Fruit fly (Drosophila melanogaster) whole organism, embryonic: ENCODE data around the gene gl.

ENCODE experiments used
- Abd-B ChIP-seq: fragments of 200-800 bp; sonication (Bioruptor generic); optimal IDR thresholded peaks from 2 replicates; lab custom pipeline; 2018; ENCODE audit warnings: missing biosample characterization, mild to moderate bottlenecking, missing genetic modification characterization, moderate library complexity
- Ada2b ChIP-seq: fragments of 200-800 bp; sonication (Bioruptor generic); IDR thresholded peaks from 2 replicates; pipeline ENCODE4 v1.3.6; 2022; ENCODE audit warnings: missing biosample characterization, missing genetic modification characterization
- Blimp-1 ChIP-seq: fragments of 200-800 bp; sonication (Bioruptor generic); optimal IDR thresholded peaks from 3 replicates; lab custom pipeline; 2018; ENCODE audit warnings: missing biosample characterization, missing genetic modification characterization, mild to moderate bottlenecking, moderate library complexity, missing genetic modification reagents
- C15 ChIP-seq: fragments of 200-800 bp; sonication (Bioruptor generic); IDR thresholded peaks from 3 replicates; pipeline ENCODE4 v1.3.6; 2022; ENCODE audit warnings: missing biosample characterization, missing genetic modification characterization
- CG10654 ChIP-seq: fragments of 200-800 bp; sonication (Bioruptor generic); optimal IDR thresholded peaks from 2 replicates; lab custom pipeline; 2016; ENCODE audit warnings: missing biosample characterization, missing genetic modification characterization
- CG10959 ChIP-seq: fragments of 200-800 bp; sonication (Bioruptor generic); IDR thresholded peaks from 2 replicates; pipeline ENCODE4 v1.3.6; 2022; ENCODE audit warnings: missing biosample characterization, missing genetic modification characterization
- CG11398 ChIP-seq: fragments of 200-800 bp; sonication (Bioruptor generic); optimal IDR thresholded peaks from 2 replicates; lab custom pipeline; 2016; ENCODE audit warnings: missing biosample characterization, missing genetic modification characterization
- CG12299 ChIP-seq: fragments of 200-800 bp; sonication (Bioruptor generic); optimal IDR thresholded peaks from 2 replicates; lab custom pipeline; 2018; ENCODE audit warnings: missing biosample characterization, mild to moderate bottlenecking, missing genetic modification characterization
- CG12659 ChIP-seq: fragments of 200-800 bp; sonication (Bioruptor generic); optimal IDR thresholded peaks from 3 replicates; lab custom pipeline; 2017; ENCODE audit warnings: mild to moderate bottlenecking, missing biosample characterization, missing genetic modification reagents, missing genetic modification characterization
- CG12942 ChIP-seq: fragments of 200-800 bp; sonication (Bioruptor generic); optimal IDR thresholded peaks from 3 replicates; lab custom pipeline; 2016; ENCODE audit warnings: missing biosample characterization, missing genetic modification characterization
- CG14667 ChIP-seq: fragments of 200-800 bp; sonication (Bioruptor generic); IDR thresholded peaks from 2 replicates; pipeline ENCODE4 v1.3.6; 2022; ENCODE audit warnings: missing biosample characterization, missing genetic modification characterization
- CG15011 ChIP-seq: fragments of 200-800 bp; sonication (Bioruptor generic); optimal IDR thresholded peaks from 3 replicates; lab custom pipeline; 2018; ENCODE audit warnings: missing biosample characterization, mild to moderate bottlenecking, missing genetic modification characterization
- CG15479 ChIP-seq: fragments of 200-800 bp; sonication (Bioruptor generic); optimal IDR thresholded peaks from 3 replicates; lab custom pipeline; 2019; ENCODE audit warnings: missing biosample characterization, mild to moderate bottlenecking, missing genetic modification characterization, moderate library complexity
- CG16813 ChIP-seq: fragments of 200-800 bp; sonication (Bioruptor generic); IDR thresholded peaks from 3 replicates; pipeline ENCODE4 v1.3.6; 2022; ENCODE audit warnings: missing biosample characterization, missing genetic modification characterization; ENCODE audit not compliant: partially characterized antibody
- CG17802 ChIP-seq: fragments of 200-800 bp; sonication (Bioruptor generic); optimal IDR thresholded peaks from 2 replicates; lab custom pipeline; 2018; ENCODE audit warnings: missing biosample characterization, mild to moderate bottlenecking, missing genetic modification characterization, moderate library complexity
- CG18011 ChIP-seq: fragments of 200-800 bp; sonication (Bioruptor generic); optimal IDR thresholded peaks from 2 replicates; lab custom pipeline; 2017; ENCODE audit warnings: missing biosample characterization, missing genetic modification characterization, mild to moderate bottlenecking, moderate library complexity, missing genotype
- CG1832 ChIP-seq: fragments of 200-800 bp; sonication (Bioruptor generic); optimal IDR thresholded peaks from 2 replicates; lab custom pipeline; 2017; ENCODE audit warnings: missing biosample characterization, mild to moderate bottlenecking, missing genetic modification characterization, inconsistent platforms
- CG30431 ChIP-seq: fragments of 200-800 bp; sonication (Bioruptor generic); optimal IDR thresholded peaks from 2 replicates; lab custom pipeline; 2017; ENCODE audit warnings: missing biosample characterization, missing genetic modification characterization
- CG3281 ChIP-seq: fragments of 200-800 bp; sonication (Bioruptor generic); optimal IDR thresholded peaks from 3 replicates; lab custom pipeline; 2017; ENCODE audit warnings: missing biosample characterization, mild to moderate bottlenecking, missing genetic modification characterization
- CG3726 ChIP-seq: fragments of 200-800 bp; sonication (Bioruptor generic); IDR thresholded peaks from 3 replicates; pipeline ENCODE4, ENCODE4 v1.3.6; 2022; ENCODE audit warnings: missing biosample characterization, missing genetic modification characterization
- CG5953 ChIP-seq: fragments of 200-800 bp; sonication (Bioruptor generic); IDR thresholded peaks from 2 replicates; pipeline ENCODE4 v1.3.6; 2022; ENCODE audit warnings: missing biosample characterization, missing genetic modification characterization
- CG6683 ChIP-seq: fragments of 200-800 bp; sonication (Bioruptor generic); optimal IDR thresholded peaks from 2 replicates; lab custom pipeline; 2017; ENCODE audit warnings: missing biosample characterization, mild to moderate bottlenecking, missing genetic modification characterization, missing genetic modification reagents
- CG6765 ChIP-seq: fragments of 200-800 bp; sonication (Bioruptor generic); optimal IDR thresholded peaks from 3 replicates; lab custom pipeline; 2017; ENCODE audit warnings: missing biosample characterization, mild to moderate bottlenecking, missing genetic modification characterization
- CTCF ChIP-seq: fragments of 200-800 bp; sonication (Bioruptor generic); optimal IDR thresholded peaks from 2 replicates; lab custom pipeline; 2017; ENCODE audit warnings: missing biosample characterization, mild to moderate bottlenecking, missing genetic modification characterization, moderate library complexity
- Camta ChIP-seq: fragments of 200-800 bp; sonication (Bioruptor generic); optimal IDR thresholded peaks from 2 replicates; lab custom pipeline; 2016; ENCODE audit warnings: missing biosample characterization, missing genetic modification characterization
- Deaf1 ChIP-seq: fragments of 200-800 bp; optimal IDR thresholded peaks from 3 replicates; lab custom pipeline; 2019; ENCODE audit warnings: missing biosample characterization, mild to moderate bottlenecking, missing genetic modification characterization, moderate library complexity
- Doc3 ChIP-seq: fragments of 200-800 bp; sonication (Bioruptor generic); IDR thresholded peaks from 3 replicates; pipeline ENCODE4 v1.3.6; 2022; ENCODE audit warnings: missing biosample characterization, missing genetic modification characterization; ENCODE audit not compliant: partially characterized antibody
- Dp ChIP-seq: fragments of 200-800 bp; sonication (Bioruptor generic); optimal IDR thresholded peaks from 2 replicates; lab custom pipeline; 2018; ENCODE audit warnings: missing biosample characterization, mild to moderate bottlenecking, missing genetic modification characterization, moderate library complexity
- Gug ChIP-seq: fragments of 200-800 bp; sonication (Bioruptor generic); IDR thresholded peaks from 4 replicates; pipeline ENCODE4 v1.3.6; 2022; ENCODE audit warnings: missing biosample characterization, missing genetic modification characterization
- NC2α ChIP-seq: fragments of 200-800 bp; sonication (Bioruptor generic); optimal IDR thresholded peaks from 2 replicates; lab custom pipeline; 2016; ENCODE audit warnings: missing biosample characterization, missing genetic modification characterization
- NC2β ChIP-seq: fragments of 200-800 bp; sonication (Bioruptor generic); optimal IDR thresholded peaks from 2 replicates; lab custom pipeline; 2016; ENCODE audit warnings: missing biosample characterization, missing genetic modification characterization
- Nf-YC ChIP-seq: fragments of 200-800 bp; optimal IDR thresholded peaks from 3 replicates; lab custom pipeline; 2019; ENCODE audit warnings: missing biosample characterization, mild to moderate bottlenecking, missing genetic modification characterization, moderate library complexity
- Ptx1 ChIP-seq: fragments of 200-800 bp; sonication (Bioruptor generic); IDR thresholded peaks from 2 replicates; pipeline ENCODE4 v1.3.6; 2022; ENCODE audit warnings: missing biosample characterization, missing genetic modification characterization
- Six4 ChIP-seq: fragments of 200-800 bp; sonication (Bioruptor generic); optimal IDR thresholded peaks from 2 replicates; lab custom pipeline; 2016; ENCODE audit warnings: missing biosample characterization, missing genetic modification characterization
- Trl ChIP-seq, 3 experiments: fragments of >200 bp in 2 of 3; fragments of 200-800 bp in 1 of 3; sonication (Bioruptor generic) in 1 of 3; optimal IDR thresholded peaks; 2 replicates in 1 of 3; 3 replicates in 2 of 3; lab custom pipeline; 2016 to 2017; ENCODE audit warnings: missing biosample characterization in 1 of 3, missing genetic modification characterization in 1 of 3
- YL-1 ChIP-seq: fragments of 200-800 bp; sonication (Bioruptor generic); optimal IDR thresholded peaks from 3 replicates; lab custom pipeline; 2017; ENCODE audit warnings: missing biosample characterization, mild to moderate bottlenecking, missing genetic modification characterization
- ase ChIP-seq: fragments of 200-800 bp; sonication (Bioruptor generic); IDR thresholded peaks from 3 replicates; pipeline ENCODE4 v1.3.6; 2022; ENCODE audit warnings: missing biosample characterization, missing genetic modification characterization
- ash1 ChIP-seq: fragments of 200-800 bp; sonication (Bioruptor generic); optimal IDR thresholded peaks from 2 replicates; lab custom pipeline; 2018; ENCODE audit warnings: missing biosample characterization, mild to moderate bottlenecking, missing genetic modification characterization
- cg ChIP-seq: fragments of 200-800 bp; sonication (Bioruptor generic); optimal IDR thresholded peaks from 3 replicates; lab custom pipeline; 2019; ENCODE audit warnings: missing biosample characterization, mild to moderate bottlenecking, missing genetic modification characterization, moderate library complexity
- chif ChIP-seq, 2 experiments: fragments of 200-800 bp; sonication (Bioruptor generic); optimal IDR thresholded peaks; 3 replicates each; lab custom pipeline; 2016; ENCODE audit warnings: missing biosample characterization in 2 of 2, missing genetic modification characterization in 2 of 2
- grn ChIP-seq: fragments of 200-800 bp; sonication (Bioruptor generic); optimal IDR thresholded peaks from 3 replicates; lab custom pipeline; 2017; ENCODE audit warnings: missing biosample characterization, missing genetic modification characterization
- gt ChIP-seq: fragments of 200-800 bp; sonication (Bioruptor generic); IDR thresholded peaks from 2 replicates; pipeline ENCODE4 v1.3.6; 2022; ENCODE audit warnings: missing biosample characterization, missing genetic modification characterization
- kah ChIP-seq: fragments of 200-800 bp; sonication (Bioruptor generic); optimal IDR thresholded peaks from 2 replicates; lab custom pipeline; 2018; ENCODE audit warnings: missing biosample characterization, mild to moderate bottlenecking, missing genetic modification characterization
- otp ChIP-seq: fragments of 200-800 bp; sonication (Bioruptor generic); IDR thresholded peaks from 3 replicates; pipeline ENCODE4, ENCODE4 v1.3.6; 2022; ENCODE audit warnings: missing biosample characterization, missing genetic modification characterization
- pzg ChIP-seq: fragments of 200-800 bp; sonication (Bioruptor generic); optimal IDR thresholded peaks from 3 replicates; lab custom pipeline; 2018; ENCODE audit warnings: missing biosample characterization, mild to moderate bottlenecking, missing genetic modification characterization, moderate library complexity
- sc ChIP-seq, 3 experiments: fragments of >200 bp in 2 of 3; fragments of 200-800 bp in 1 of 3; sonication (Bioruptor generic) in 1 of 3; optimal IDR thresholded peaks; 2 replicates in 2 of 3; 3 replicates in 1 of 3; lab custom pipeline; 2017; ENCODE audit warnings: mild to moderate bottlenecking in 1 of 3, missing biosample characterization in 1 of 3, missing genetic modification characterization in 1 of 3, missing genetic modification reagents in 1 of 3
- slbo ChIP-seq: fragments of 200-800 bp; sonication (Bioruptor generic); IDR thresholded peaks from 2 replicates; pipeline ENCODE4 v1.3.6; 2022; ENCODE audit warnings: missing biosample characterization, missing genetic modification characterization
- sqz ChIP-seq: fragments of 200-800 bp; sonication (Bioruptor generic); optimal IDR thresholded peaks from 3 replicates; lab custom pipeline; 2018; ENCODE audit warnings: missing biosample characterization, mild to moderate bottlenecking, missing genetic modification characterization
- ssp ChIP-seq: fragments of 200-800 bp; sonication (Bioruptor generic); IDR thresholded peaks from 2 replicates; pipeline ENCODE4 v1.3.6; 2022; ENCODE audit warnings: missing biosample characterization, missing genetic modification characterization
- tgo ChIP-seq: fragments of 200-800 bp; sonication (Bioruptor generic); IDR thresholded peaks from 3 replicates; pipeline ENCODE4 v1.3.6; 2022; ENCODE audit warnings: missing biosample characterization, missing genetic modification characterization
- trh ChIP-seq: fragments of 200-800 bp; sonication (Bioruptor generic); optimal IDR thresholded peaks from 2 replicates; lab custom pipeline; 2016; ENCODE audit warnings: missing biosample characterization, missing genetic modification characterization

gl gene

DNA sequence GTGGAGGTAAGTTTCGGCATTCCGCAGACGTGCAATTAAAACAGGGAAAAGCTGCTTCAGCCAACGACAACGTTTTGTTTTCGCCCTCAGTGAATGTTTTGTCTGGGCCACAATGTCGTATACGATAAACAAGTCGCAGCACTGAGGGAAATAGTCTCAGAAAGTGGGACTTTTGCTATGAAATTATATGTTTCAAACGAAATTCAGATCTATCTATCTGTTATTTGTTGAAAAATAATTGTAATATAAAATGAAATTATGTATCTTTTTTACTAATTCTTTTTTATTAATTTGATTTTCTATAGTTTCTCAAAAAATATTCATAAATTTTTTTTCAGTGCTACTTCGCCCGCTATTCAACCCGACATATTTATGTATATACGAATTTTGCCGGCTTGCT is 20.9 kb upstream of the gl start (continued):
- TF ChIP-seq Dp (GFP tag; lab: Kevin White, UChicago): no peak
- no peak for TF ChIP-seq Deaf1 (tag; lab: Kevin White, UChicago)
- no peak for TF ChIP-seq YL-1 (GFP tag; lab: Kevin White, UChicago)
- no peak for TF ChIP-seq Ada2b (GFP tag; lab: Robert Waterston, UW)
- TF ChIP-seq trh (GFP tag; lab: Kevin White, UChicago): no peak
- no peak for TF ChIP-seq Trl (optimal IDR thresholded peaks at IDR 0.05; lab: Kevin White, UChicago)
- no peak for TF ChIP-seq Trl (GFP tag; optimal IDR thresholded peaks at IDR 0.05; lab: Kevin White, UChicago)
- TF ChIP-seq ssp (GFP tag; lab: Robert Waterston, UW): no peak
- no peak for TF ChIP-seq ase (GFP tag; lab: Robert Waterston, UW)
- TF ChIP-seq CG30431 (GFP tag; lab: Kevin White, UChicago): no peak
- no peak for TF ChIP-seq CG11398
- TF ChIP-seq CG16813 (GFP tag; lab: Robert Waterston, UW): no peak
- no peak for TF ChIP-seq pzg (GFP tag; lab: Kevin White, UChicago)
- peak; percentile 13 for TF ChIP-seq Nf-YC (tag; lab: Kevin White, UChicago)
- no peak for TF ChIP-seq CG1832
- no peak for TF ChIP-seq CG17802
- no peak for TF ChIP-seq CTCF
- TF ChIP-seq CG12659: peak; percentile 36
- peak; percentile 26; the same call in 1 of the 4 replicates for TF ChIP-seq Gug
- TF ChIP-seq CG14667 (GFP tag; lab: Robert Waterston, UW): no peak
- no peak for TF ChIP-seq CG5953 (GFP tag; lab: Robert Waterston, UW)
- no peak for TF ChIP-seq CG10654 (GFP tag; lab: Kevin White, UChicago)
- TF ChIP-seq chif (GFP tag; optimal IDR thresholded peaks at IDR 0.05; lab: Kevin White, UChicago): no peak
- no peak for TF ChIP-seq gt (GFP tag; lab: Robert Waterston, UW)
- TF ChIP-seq Ptx1 (GFP tag; lab: Robert Waterston, UW): peak; percentile 59
- no peak for TF ChIP-seq CG3726 (GFP tag; lab: Robert Waterston, UW)
- TF ChIP-seq ash1: no peak
- TF ChIP-seq Six4 (GFP tag; lab: Kevin White, UChicago): no peak
- TF ChIP-seq Doc3 (GFP tag; lab: Robert Waterston, UW): no peak
- TF ChIP-seq grn (GFP tag; lab: Kevin White, UChicago): no peak
- no peak for TF ChIP-seq sc (optimal IDR thresholded peaks at IDR 0.05; lab: Kevin White, UChicago)
- TF ChIP-seq sc (GFP tag; optimal IDR thresholded peaks at IDR 0.05; lab: Kevin White, UChicago): no peak
- TF ChIP-seq Camta: no peak
- peak; percentile 21 for TF ChIP-seq CG12299 (tag; lab: Kevin White, UChicago)
- peak; percentile 76 for TF ChIP-seq slbo (GFP tag; lab: Robert Waterston, UW)
- peak; percentile 22 for TF ChIP-seq CG6683 (GFP tag; lab: Kevin White, UChicago)
- no peak for TF ChIP-seq kah (GFP tag; lab: Kevin White, UChicago)
- no peak for TF ChIP-seq CG10959 (GFP tag; lab: Robert Waterston, UW)
- peak; percentile 7 for TF ChIP-seq CG3281 (GFP tag; lab: Kevin White, UChicago)
- TF ChIP-seq Abd-B: no peak
- TF ChIP-seq CG15011: no peak
- TF ChIP-seq CG12942: peak; percentile 28
- TF ChIP-seq CG18011: peak; percentile 7
- TF ChIP-seq tgo (GFP tag; lab: Robert Waterston, UW): peak; percentile 56
- no peak for TF ChIP-seq cg (GFP tag; lab: Kevin White, UChicago)
- no peak for TF ChIP-seq Blimp-1 (GFP tag; lab: Kevin White, UChicago)
- no peak for TF ChIP-seq sqz (GFP tag; lab: Kevin White, UChicago)
- no peak for TF ChIP-seq C15
- TF ChIP-seq CG15479 (GFP tag; lab: Kevin White, UChicago): no peak
- peak; percentile 15 for TF ChIP-seq CG6765 (GFP tag; lab: Kevin White, UChicago)
- TF ChIP-seq NC2β (GFP tag; lab: Kevin White, UChicago): no peak
- TF ChIP-seq NC2α: no peak
- TF ChIP-seq otp: no peak
